Worm (Caenorhabditis elegans) whole organism, L3 larva: ENCODE results near the gene str-83.

Experiments used
- R02D3.7 ChIP-seq: fragments of 150-350 bp; optimal IDR thresholded peaks from 2 replicates; lab custom pipeline; 2014; ENCODE audit warnings: missing biosample characterization, missing genetic modification characterization
- aly-2 ChIP-seq: fragments of 150-350 bp; optimal IDR thresholded peaks from 2 replicates; lab custom pipeline; 2014; ENCODE audit warnings: missing biosample characterization, missing genetic modification characterization
- ama-1 ChIP-seq: fragments of 150-350 bp; optimal IDR thresholded peaks from 2 replicates; lab custom pipeline; 2018
- ceh-16 ChIP-seq: sonication (generic microtip); optimal IDR thresholded peaks from 2 replicates; lab custom pipeline; 2017; ENCODE audit warnings: missing biosample characterization, missing genetic modification characterization
- ceh-82 ChIP-seq: fragments of 150-350 bp; optimal IDR thresholded peaks from 2 replicates; lab custom pipeline; 2014; ENCODE audit warnings: missing biosample characterization, missing genetic modification characterization
- daf-12 ChIP-seq: fragments of 150-350 bp; optimal IDR thresholded peaks from 2 replicates; lab custom pipeline; 2014; ENCODE audit warnings: missing biosample characterization, missing genetic modification reagents, missing genetic modification characterization
- egl-27 ChIP-seq: sonication (generic microtip); optimal IDR thresholded peaks from 4 replicates; lab custom pipeline; 2017; ENCODE audit warnings: missing biosample characterization, missing genetic modification reagents, missing genetic modification characterization
- egl-5 ChIP-seq: fragments of 150-350 bp; optimal IDR thresholded peaks from 2 replicates; lab custom pipeline; 2017; ENCODE audit warnings: missing biosample characterization, missing genetic modification reagents, missing genetic modification characterization, inconsistent platforms
- elt-1 ChIP-seq: fragments of 150-350 bp; optimal IDR thresholded peaks from 2 replicates; lab custom pipeline; 2014; ENCODE audit warnings: missing biosample characterization, missing genetic modification characterization
- elt-2 ChIP-seq: sonication (generic microtip); optimal IDR thresholded peaks from 2 replicates; lab custom pipeline; 2016; ENCODE audit warnings: missing genetic modification reagents, mild to moderate bottlenecking, missing genetic modification characterization, missing compliant biosample characterization
- elt-3 ChIP-seq, 3 experiments: fragments of 150-350 bp in 1 of 3; sonication (generic microtip) in 2 of 3; optimal IDR thresholded peaks; 2 replicates in 2 of 3; 4 replicates in 1 of 3; lab custom pipeline; 2014 to 2017; ENCODE audit warnings: missing biosample characterization in 3 of 3, missing genetic modification characterization in 3 of 3
- fkh-10 ChIP-seq: sonication (generic microtip); optimal IDR thresholded peaks from 2 replicates; lab custom pipeline; 2017; ENCODE audit warnings: missing biosample characterization, missing genetic modification reagents, missing genetic modification characterization
- fos-1 ChIP-seq: fragments of 150-350 bp; optimal IDR thresholded peaks from 2 replicates; lab custom pipeline; 2014; ENCODE audit warnings: missing biosample characterization, missing genetic modification characterization
- jun-1 ChIP-seq: fragments of 150-350 bp; optimal IDR thresholded peaks from 2 replicates; lab custom pipeline; 2014; ENCODE audit warnings: missing biosample characterization, missing genetic modification reagents, missing genetic modification characterization
- lin-15B ChIP-seq: fragments of 150-350 bp; optimal IDR thresholded peaks from 2 replicates; lab custom pipeline; 2014; ENCODE audit warnings: missing biosample characterization, missing genetic modification characterization
- lin-39 ChIP-seq: fragments of 150-350 bp; optimal IDR thresholded peaks from 2 replicates; lab custom pipeline; 2018; ENCODE audit warnings: missing biosample characterization, missing genetic modification reagents, missing genetic modification characterization
- mdl-1 ChIP-seq: fragments of 150-350 bp; optimal IDR thresholded peaks from 2 replicates; lab custom pipeline; 2014; ENCODE audit warnings: missing biosample characterization, missing genetic modification characterization
- mml-1 ChIP-seq: fragments of 150-350 bp; sonication (generic microtip); optimal IDR thresholded peaks from 3 replicates; lab custom pipeline; 2014; ENCODE audit warnings: missing biosample characterization, missing genetic modification characterization
- nhr-11 ChIP-seq: fragments of 150-350 bp; optimal IDR thresholded peaks from 2 replicates; lab custom pipeline; 2014; ENCODE audit warnings: missing biosample characterization, missing genetic modification characterization
- nhr-12 ChIP-seq: fragments of 150-350 bp; optimal IDR thresholded peaks from 2 replicates; lab custom pipeline; 2014; ENCODE audit warnings: missing biosample characterization, missing genetic modification characterization
- nhr-25 ChIP-seq: sonication (generic microtip); optimal IDR thresholded peaks from 2 replicates; lab custom pipeline; 2017; ENCODE audit warnings: missing biosample characterization, missing genetic modification characterization
- nhr-28 ChIP-seq: fragments of 150-350 bp; optimal IDR thresholded peaks from 2 replicates; lab custom pipeline; 2014; ENCODE audit warnings: missing biosample characterization, missing genetic modification characterization
- nhr-43 ChIP-seq: sonication (generic microtip); optimal IDR thresholded peaks from 2 replicates; lab custom pipeline; 2016; ENCODE audit warnings: mild to moderate bottlenecking, missing genetic modification characterization, missing compliant biosample characterization; ENCODE audit not compliant: poor library complexity, severe bottlenecking
- nhr-67 ChIP-seq: fragments of 150-350 bp; optimal IDR thresholded peaks from 2 replicates; lab custom pipeline; 2014; ENCODE audit warnings: missing biosample characterization, missing genetic modification characterization
- nhr-76 ChIP-seq: fragments of 150-350 bp; sonication (generic microtip); optimal IDR thresholded peaks from 5 replicates; lab custom pipeline; 2014; ENCODE audit warnings: missing biosample characterization, missing genetic modification characterization
- nhr-77 ChIP-seq: fragments of 150-350 bp; optimal IDR thresholded peaks from 2 replicates; lab custom pipeline; 2014; ENCODE audit warnings: missing biosample characterization, missing genetic modification characterization
- pha-4 ChIP-seq: fragments of 150-350 bp; optimal IDR thresholded peaks from 2 replicates; lab custom pipeline; 2014; ENCODE audit warnings: missing biosample characterization, missing genetic modification reagents, missing genetic modification characterization
- pqm-1 ChIP-seq: fragments of 150-350 bp; optimal IDR thresholded peaks from 2 replicates; lab custom pipeline; 2017; ENCODE audit warnings: missing biosample characterization, missing genetic modification characterization, inconsistent platforms
- skn-1 ChIP-seq: fragments of 150-350 bp; optimal IDR thresholded peaks from 2 replicates; lab custom pipeline; 2014; ENCODE audit warnings: missing biosample characterization, missing genetic modification characterization
- snpc-4 ChIP-seq: fragments of 150-350 bp; optimal IDR thresholded peaks from 2 replicates; lab custom pipeline; 2014; ENCODE audit warnings: missing biosample characterization, missing genetic modification characterization
- unc-39 ChIP-seq: sonication (generic microtip); optimal IDR thresholded peaks from 4 replicates; lab custom pipeline; 2017; ENCODE audit warnings: missing biosample characterization, missing genetic modification characterization
- zag-1 ChIP-seq: fragments of 150-350 bp; optimal IDR thresholded peaks from 2 replicates; lab custom pipeline; 2014; ENCODE audit warnings: missing biosample characterization, missing genetic modification characterization
- ztf-11 ChIP-seq: fragments of 150-350 bp; optimal IDR thresholded peaks from 2 replicates; lab custom pipeline; 2014; ENCODE audit warnings: missing biosample characterization, missing genetic modification characterization
- ztf-4 ChIP-seq: fragments of 150-350 bp; optimal IDR thresholded peaks from 2 replicates; lab custom pipeline; 2014; ENCODE audit warnings: missing biosample characterization, missing genetic modification characterization

The str-83 gene

DNA sequence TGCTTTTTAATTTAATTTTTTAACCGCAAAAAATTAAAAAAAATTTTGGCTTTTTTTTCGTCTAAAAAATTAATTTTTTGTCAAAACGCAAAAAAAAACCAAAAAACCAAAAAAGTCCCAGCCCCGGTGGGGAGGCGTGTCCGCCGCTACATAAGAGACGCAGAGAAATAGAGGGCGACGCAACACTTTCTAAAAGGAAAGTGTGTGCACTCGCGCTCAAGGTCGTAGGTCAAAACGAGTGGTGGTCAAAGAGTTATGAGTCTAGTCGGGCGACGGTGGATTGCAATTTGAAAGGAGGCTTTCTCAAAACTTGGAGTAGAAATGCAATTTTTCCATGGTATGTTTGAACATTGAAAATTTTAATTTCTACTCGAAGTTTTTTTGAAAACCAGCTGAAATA, 27.5 kb downstream of the str-83 start:
- TF ChIP-seq nhr-28 (tag; lab: Kevin White, UChicago) (no peak), egl-27 (tag; lab: Kevin White, UChicago) (no peak), ceh-82 (no peak), elt-1 (tag; lab: Kevin White, UChicago) (no peak), skn-1 (tag; lab: Kevin White, UChicago) (no peak), nhr-25 (tag; lab: Kevin White, UChicago) (no peak), ceh-16 (tag; lab: Kevin White, UChicago) (no peak), elt-3 (tag; optimal IDR thresholded peaks at IDR 0.05; lab: Kevin White, UChicago) (no peak), aly-2 (tag; lab: Kevin White, UChicago) (no peak), unc-39 (tag; lab: Kevin White, UChicago) (no peak), fos-1 (tag; lab: Kevin White, UChicago) (no peak), nhr-12 (tag; lab: Kevin White, UChicago) (no peak), fkh-10 (no peak), zag-1 (no peak), nhr-67 (no peak), daf-12 (tag; lab: Kevin White, UChicago) (no peak), nhr-77 (tag; lab: Kevin White, UChicago) (no peak), pha-4 (no peak), R02D3.7 (tag; lab: Kevin White, UChicago) (no peak), nhr-43 (no peak)
- TF ChIP-seq, all 47 proteins: peak for 0

DNA sequence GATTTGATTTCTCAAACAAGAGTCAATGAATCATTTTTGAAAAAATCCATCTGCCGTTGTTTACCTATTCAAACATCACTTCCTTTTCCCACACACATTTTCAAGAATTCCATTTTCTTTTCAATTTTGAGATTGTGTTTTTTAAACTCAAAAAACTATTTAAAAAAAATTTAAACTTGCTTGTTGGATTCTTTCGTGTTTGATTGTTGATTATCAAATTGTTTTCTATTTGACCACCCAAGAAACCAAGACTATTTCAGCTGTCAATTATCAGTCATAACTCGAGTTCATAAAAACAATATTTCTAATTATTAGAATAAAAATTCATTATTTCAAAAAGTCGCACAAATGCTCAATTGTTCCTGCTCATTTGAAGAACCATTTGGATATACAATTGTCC, 28.2 kb downstream of the str-83 start, which contains the start of gene srh-8:
Gene srh-8 (plus strand): TSS at position 301 of the 400 bp plus-strand sequence.
- TF ChIP-seq ama-1 (lab: Kevin White, UChicago) (no peak), elt-3 (tag; optimal IDR thresholded peaks at IDR 0.05; lab: Kevin White, UChicago) (no peak), nhr-77 (tag; lab: Kevin White, UChicago) (no peak), nhr-67 (no peak)

DNA sequence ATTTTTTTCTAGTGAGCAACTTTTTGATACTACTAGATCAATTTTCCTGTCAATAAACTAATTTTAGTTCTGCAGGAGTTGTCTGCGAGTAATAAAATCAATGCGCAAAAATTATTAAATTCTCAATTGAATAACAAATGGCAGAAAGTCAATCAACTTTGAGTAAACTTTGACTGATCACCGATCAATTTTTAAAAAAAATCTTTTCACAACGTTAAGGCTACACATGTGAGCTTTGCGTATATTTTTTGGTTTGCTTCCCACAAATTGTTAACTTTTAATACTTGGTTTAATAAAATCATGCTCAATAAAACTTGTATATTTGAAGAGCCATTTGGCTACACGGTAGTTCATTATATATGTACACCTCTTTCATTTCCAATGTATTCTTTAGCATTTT, 30.9 kb downstream of the str-83 start, which contains the start of gene srh-7:
Gene srh-7 (plus strand): TSS at position 301 of the 400 bp plus-strand sequence.
- no peak for TF ChIP-seq unc-39 (tag; lab: Kevin White, UChicago)
- TF ChIP-seq pqm-1 (tag; lab: Kevin White, UChicago), result no peak
- no peak for TF ChIP-seq mml-1 (tag; lab: Kevin White, UChicago)
- no peak for TF ChIP-seq ceh-16 (tag; lab: Kevin White, UChicago)

DNA sequence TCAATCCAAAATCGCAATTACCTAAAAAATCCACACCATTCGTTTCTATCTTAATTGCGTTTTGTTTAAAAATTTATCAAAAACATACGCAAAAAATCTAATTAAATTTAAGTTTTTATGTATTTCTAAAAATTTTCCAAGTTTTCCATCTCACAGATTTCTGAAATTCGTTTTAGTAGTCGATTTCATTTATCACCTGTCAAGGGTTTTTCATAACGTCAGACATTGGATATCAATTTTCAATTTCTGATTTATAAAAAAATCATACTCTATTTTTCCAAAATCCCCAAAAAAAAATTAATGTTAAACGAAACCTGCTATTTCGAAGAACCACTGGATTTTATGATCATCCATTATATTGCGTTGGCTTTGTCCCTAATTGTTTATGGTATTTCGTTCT, 33.1 kb downstream of the str-83 start, which contains the start of gene srh-4:
Gene srh-4 (plus strand): TSS at position 301 of the 400 bp plus-strand sequence.
- TF ChIP-seq mdl-1 (tag; lab: Kevin White, UChicago) (no peak), ztf-4 (tag; lab: Kevin White, UChicago) (no peak), nhr-11 (no peak), lin-39 (tag; lab: Kevin White, UChicago) (no peak), ztf-11 (tag; lab: Kevin White, UChicago) (no peak), elt-2 (tag; lab: Kevin White, UChicago) (no peak), nhr-76 (tag; lab: Kevin White, UChicago) (no peak), nhr-12 (tag; lab: Kevin White, UChicago) (no peak)

DNA sequence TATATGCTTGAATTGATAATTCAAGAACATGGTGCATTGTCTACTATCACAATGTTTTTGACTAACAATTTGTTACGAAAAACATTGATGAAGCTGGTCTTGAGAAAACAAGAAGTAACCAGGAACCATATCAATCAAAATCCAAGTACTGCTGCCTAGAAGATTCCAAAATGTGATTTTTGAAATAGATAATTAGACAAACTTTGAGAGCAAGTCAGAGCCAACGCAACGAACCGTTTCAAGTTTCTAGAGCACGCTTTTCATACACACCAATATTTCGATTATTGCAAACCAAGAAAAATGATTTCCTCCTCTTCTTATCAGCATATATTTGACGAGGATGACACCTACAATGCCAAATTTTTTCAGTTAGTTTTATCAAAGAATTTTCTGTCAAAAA, 39.7 kb downstream of the str-83 start, which contains the start of gene srw-89:
Gene srw-89 (plus strand): TSS at position 301 of the 400 bp plus-strand sequence.
- no peak for TF ChIP-seq lin-15B (tag; lab: Kevin White, UChicago)
- no peak for TF ChIP-seq aly-2 (tag; lab: Kevin White, UChicago)
- no peak for TF ChIP-seq snpc-4 (tag; lab: Kevin White, UChicago)
- no peak for TF ChIP-seq ztf-11 (tag; lab: Kevin White, UChicago)
- TF ChIP-seq nhr-28 (tag; lab: Kevin White, UChicago), result no peak
- TF ChIP-seq nhr-76 (tag; lab: Kevin White, UChicago), result no peak
- no peak for TF ChIP-seq jun-1 (tag; lab: Kevin White, UChicago)
- no peak for TF ChIP-seq nhr-67
- no peak for TF ChIP-seq skn-1 (tag; lab: Kevin White, UChicago)
- no peak for TF ChIP-seq mml-1 (tag; lab: Kevin White, UChicago)
- no peak for TF ChIP-seq fos-1 (tag; lab: Kevin White, UChicago)
- TF ChIP-seq nhr-77 (tag; lab: Kevin White, UChicago), result no peak
- no peak for TF ChIP-seq mdl-1 (tag; lab: Kevin White, UChicago)
- no peak for TF ChIP-seq egl-5 (tag; lab: Kevin White, UChicago)
